Fruit fly (Drosophila melanogaster) Kc167 (cell line): ENCODE results near the gene pasi2.

ENCODE experiments used
- Sin3A ChIP-seq: fragments of >200 bp; optimal IDR thresholded peaks from 2 replicates; lab custom pipeline; 2018; ENCODE audit warnings: missing external identifiers
- h ChIP-seq: fragments of >200 bp; optimal IDR thresholded peaks from 3 replicates; lab custom pipeline; 2018; ENCODE audit warnings: missing external identifiers
- insv ChIP-seq: fragments of >200 bp; optimal IDR thresholded peaks from 3 replicates; lab custom pipeline; 2018; ENCODE audit warnings: missing external identifiers
- ttk ChIP-seq: sonication (Bioruptor generic); optimal IDR thresholded peaks from 2 replicates; lab custom pipeline; 2017; ENCODE audit warnings: missing external identifiers

dm6 chr3R:9287710-9288109 lies 47.3 kb upstream of the pasi2 start:
- TF ChIP-seq insv (lab: Kevin White, UChicago), result no peak
- TF ChIP-seq h (lab: Kevin White, UChicago), result no peak
- TF ChIP-seq Sin3A, result no peak
- no peak for TF ChIP-seq ttk (lab: Kevin White, UChicago)
